Worm (Caenorhabditis elegans): ENCODE results near the gene C07A4.3.

- no peak for TF ChIP-seq nhr-232 (tag; optimal IDR thresholded peaks at IDR 0.05)
- TF ChIP-seq pag-3 (tag; optimal IDR thresholded peaks at IDR 0.05; ENCODE audit: borderline replicate concordance) = no peak
- no peak for TF ChIP-seq ceh-2 (tag; optimal IDR thresholded peaks at IDR 0.05)
- TF ChIP-seq pha-4 (tag; optimal IDR thresholded peaks at IDR 0.05) = no peak
- TF ChIP-seq ceh-48 (tag; optimal IDR thresholded peaks at IDR 0.05) = no peak
- TF ChIP-seq pqm-1 (tag; optimal IDR thresholded peaks at IDR 0.05) = no peak
Observed at ce11 chrX:10216857-10217256, 42.1 kb downstream of the C07A4.3 start.

Data from whole organism, late embryonic.